Worm (Caenorhabditis elegans): Measurements from ENCODE around the gene arrd-23.

ce11 chrX:4938990-4939389 is 53.2 kb downstream of the arrd-23 start:
- TF ChIP-seq daf-12 (tag; optimal IDR thresholded peaks at IDR 0.05) (no peak), ceh-44 (GFP tag; IDR thresholded peaks at IDR 0.05) (no peak), dmd-9 (GFP tag; IDR thresholded peaks at IDR 0.05) (no peak), dpl-1 (GFP tag; optimal IDR thresholded peaks at IDR 0.05) (no peak), mdl-1 (tag; optimal IDR thresholded peaks at IDR 0.05) (no peak), ama-1 (optimal IDR thresholded peaks at IDR 0.05) (no peak), lin-15B (tag; optimal IDR thresholded peaks at IDR 0.05) (no peak), lsy-2 (tag; optimal IDR thresholded peaks at IDR 0.05) (no peak), ztf-11 (tag; optimal IDR thresholded peaks at IDR 0.05) (no peak)
